Worm (Caenorhabditis elegans) whole organism, L3 larva: ENCODE results near the gene F31E3.6.

Source experiments
- ceh-28 ChIP-seq: fragments of 150-350 bp; optimal IDR thresholded peaks from 2 replicates; lab custom pipeline; 2014; ENCODE audit warnings: missing biosample characterization, missing genetic modification reagents, missing genetic modification characterization
- egl-27 ChIP-seq: sonication (generic microtip); optimal IDR thresholded peaks from 4 replicates; lab custom pipeline; 2017; ENCODE audit warnings: missing biosample characterization, missing genetic modification reagents, missing genetic modification characterization
- elt-2 ChIP-seq: sonication (generic microtip); optimal IDR thresholded peaks from 2 replicates; lab custom pipeline; 2016; ENCODE audit warnings: missing genetic modification reagents, mild to moderate bottlenecking, missing genetic modification characterization, missing compliant biosample characterization
- elt-3 ChIP-seq, 3 experiments: fragments of 150-350 bp in 1 of 3; sonication (generic microtip) in 2 of 3; optimal IDR thresholded peaks; 2 replicates in 2 of 3; 4 replicates in 1 of 3; lab custom pipeline; 2014 to 2017; ENCODE audit warnings: missing biosample characterization in 3 of 3, missing genetic modification characterization in 3 of 3
- fkh-10 ChIP-seq: sonication (generic microtip); optimal IDR thresholded peaks from 2 replicates; lab custom pipeline; 2017; ENCODE audit warnings: missing biosample characterization, missing genetic modification reagents, missing genetic modification characterization
- jun-1 ChIP-seq: fragments of 150-350 bp; optimal IDR thresholded peaks from 2 replicates; lab custom pipeline; 2014; ENCODE audit warnings: missing biosample characterization, missing genetic modification reagents, missing genetic modification characterization
- lin-39 ChIP-seq: fragments of 150-350 bp; optimal IDR thresholded peaks from 2 replicates; lab custom pipeline; 2018; ENCODE audit warnings: missing biosample characterization, missing genetic modification reagents, missing genetic modification characterization
- lsy-12 ChIP-seq: sonication (generic microtip); optimal IDR thresholded peaks from 2 replicates; lab custom pipeline; 2016; ENCODE audit warnings: mild to moderate bottlenecking, missing genetic modification characterization, missing compliant biosample characterization
- nhr-23 ChIP-seq: fragments of 150-350 bp; optimal IDR thresholded peaks from 2 replicates; lab custom pipeline; 2014; ENCODE audit warnings: missing biosample characterization, missing genetic modification reagents, missing genetic modification characterization
- pha-4 ChIP-seq: fragments of 150-350 bp; optimal IDR thresholded peaks from 2 replicates; lab custom pipeline; 2014; ENCODE audit warnings: missing biosample characterization, missing genetic modification reagents, missing genetic modification characterization
- skn-1 ChIP-seq: fragments of 150-350 bp; optimal IDR thresholded peaks from 2 replicates; lab custom pipeline; 2014; ENCODE audit warnings: missing biosample characterization, missing genetic modification characterization
- snpc-4 ChIP-seq: fragments of 150-350 bp; optimal IDR thresholded peaks from 2 replicates; lab custom pipeline; 2014; ENCODE audit warnings: missing biosample characterization, missing genetic modification characterization
- tbx-2 ChIP-seq: sonication (generic microtip); optimal IDR thresholded peaks from 2 replicates; lab custom pipeline; 2016; ENCODE audit warnings: mild to moderate bottlenecking, missing genetic modification characterization, missing compliant biosample characterization
- zag-1 ChIP-seq: fragments of 150-350 bp; optimal IDR thresholded peaks from 2 replicates; lab custom pipeline; 2014; ENCODE audit warnings: missing biosample characterization, missing genetic modification characterization

ce11 chrIII:7029105-7029504 is 47.2 kb downstream of the F31E3.6 start, which contains the start of gene cyk-1:
- TF ChIP-seq egl-27 (tag; lab: Kevin White, UChicago) (no peak), lsy-12 (no peak), jun-1 (no peak), elt-2 (tag; lab: Kevin White, UChicago) (no peak), fkh-10 (GFP tag; lab: Kevin White, UChicago) (no peak), pha-4 (no peak), skn-1 (tag; lab: Kevin White, UChicago) (no peak), snpc-4 (tag; lab: Kevin White, UChicago) (no peak), lin-39 (tag; lab: Kevin White, UChicago) (no peak), zag-1 (tag; lab: Kevin White, UChicago) (no peak), ceh-28 (tag; lab: Kevin White, UChicago) (no peak), elt-3 (tag; optimal IDR thresholded peaks at IDR 0.05; lab: Kevin White, UChicago) (no peak), nhr-23 (tag; lab: Kevin White, UChicago) (no peak), tbx-2 (no peak)
